Worm (Caenorhabditis elegans): ENCODE measurements around the gene F40G9.19.
A peak's percentile ranks its signal among the peaks of the same experiment; 100 is the strongest.

The F40G9.19 gene

ce11 chrIII:131627-132026 lies 42.0 kb upstream of the F40G9.19 start (continued):
- TF ChIP-seq snu-23 (GFP tag; optimal IDR thresholded peaks at IDR 0.05) (peak; percentile 64), nhr-19 (GFP tag; conservative IDR thresholded peaks at IDR 0.05) (peak; percentile 15; the same call in 1 of the 2 replicates), ets-5 (GFP tag; IDR thresholded peaks at IDR 0.05) (no peak), hpl-2 (GFP tag; optimal IDR thresholded peaks at IDR 0.05) (no peak), unc-130 (tag; optimal IDR thresholded peaks at IDR 0.05) (peak; percentile 27), ceh-8 (GFP tag; optimal IDR thresholded peaks at IDR 0.05) (no peak), xbp-1 (tag; optimal IDR thresholded peaks at IDR 0.05) (peak; percentile 44), nhr-47 (tag; optimal IDR thresholded peaks at IDR 0.05) (peak; percentile 55), dsc-1 (tag; optimal IDR thresholded peaks at IDR 0.05) (peak; percentile 37), fkh-8 (tag; optimal IDR thresholded peaks at IDR 0.05) (peak; percentile 56), rnt-1 (tag; optimal IDR thresholded peaks at IDR 0.05) (peak; percentile 42), sup-37 (GFP tag; optimal IDR thresholded peaks at IDR 0.05) (no peak), egl-27 (tag; optimal IDR thresholded peaks at IDR 0.05) (no peak), pqm-1 (tag; optimal IDR thresholded peaks at IDR 0.05) (no peak), nhr-12 (tag; optimal IDR thresholded peaks at IDR 0.05) (no peak), lin-39 (tag; optimal IDR thresholded peaks at IDR 0.05) (no peak), pax-3 (tag; optimal IDR thresholded peaks at IDR 0.05) (no peak), tbx-2 (tag; optimal IDR thresholded peaks at IDR 0.05) (peak; percentile 9), C16A3.4 (tag; optimal IDR thresholded peaks at IDR 0.05) (peak; percentile 71), unc-30 (tag; optimal IDR thresholded peaks at IDR 0.05) (no peak), zag-1 (tag; optimal IDR thresholded peaks at IDR 0.05) (peak; percentile 14), snpc-4 (tag; optimal IDR thresholded peaks at IDR 0.05) (peak; percentile 16), efl-1 (optimal IDR thresholded peaks at IDR 0.05) (peak; percentile 65 to 67), efl-1 (GFP tag; optimal IDR thresholded peaks at IDR 0.05 in 1 of 2) (peak; percentile 64 to 94), sptf-1 (tag; optimal IDR thresholded peaks at IDR 0.05) (no peak), ceh-82 (tag; optimal IDR thresholded peaks at IDR 0.05) (peak in 2 of 3 experiments; percentile 2 to 70), mep-1 (tag; optimal IDR thresholded peaks at IDR 0.05) (peak; percentile 79), elt-3 (tag; optimal IDR thresholded peaks at IDR 0.05) (no peak), ces-1 (GFP tag; optimal IDR thresholded peaks at IDR 0.05) (no peak), lin-14 (GFP tag; optimal IDR thresholded peaks at IDR 0.05) (peak; percentile 77), nhr-11 (tag; optimal IDR thresholded peaks at IDR 0.05) (no peak), alr-1 (tag; optimal IDR thresholded peaks at IDR 0.05; ENCODE audit: borderline replicate concordance) (no peak), irx-1 (tag; optimal IDR thresholded peaks at IDR 0.05) (peak; percentile 9), ztf-11 (tag; optimal IDR thresholded peaks at IDR 0.05) (no peak), nhr-84 (tag; optimal IDR thresholded peaks at IDR 0.05) (no peak), lsy-2 (tag; optimal IDR thresholded peaks at IDR 0.05) (peak; percentile 64 to 82), hlh-4 (tag; optimal IDR thresholded peaks at IDR 0.05) (no peak), lin-15B (tag; optimal IDR thresholded peaks at IDR 0.05) (peak; percentile 61), F16B12.6 (tag; optimal IDR thresholded peaks at IDR 0.05) (peak; percentile 60), nhr-90 (tag; optimal IDR thresholded peaks at IDR 0.05; ENCODE audit: poor library complexity) (no peak), blmp-1 (tag; optimal IDR thresholded peaks at IDR 0.05) (peak; percentile 42), nhr-28 (tag; optimal IDR thresholded peaks at IDR 0.05) (no peak), efl-3 (GFP tag; optimal IDR thresholded peaks at IDR 0.05) (no peak), swsn-7 (tag; optimal IDR thresholded peaks at IDR 0.05) (peak; percentile 50), ceh-90 (tag; optimal IDR thresholded peaks at IDR 0.05) (no peak)

- TF ChIP-seq nhr-76 (tag; optimal IDR thresholded peaks at IDR 0.05) = no peak
- no peak for TF ChIP-seq ceh-82 (tag; optimal IDR thresholded peaks at IDR 0.05)
- no peak for TF ChIP-seq tbx-2 (tag; optimal IDR thresholded peaks at IDR 0.05)
- TF ChIP-seq C34B4.2 (tag; optimal IDR thresholded peaks at IDR 0.05) = no peak
- no peak for TF ChIP-seq pqm-1 (tag; optimal IDR thresholded peaks at IDR 0.05)
- TF ChIP-seq C16A3.4 (tag; optimal IDR thresholded peaks at IDR 0.05) = no peak
- TF ChIP-seq isw-1 (GFP tag; IDR thresholded peaks at IDR 0.05) = no peak
- TF ChIP-seq lir-3 (tag; optimal IDR thresholded peaks at IDR 0.05; ENCODE audit: poor library complexity) = no peak
- no peak for TF ChIP-seq dpl-1 (GFP tag; optimal IDR thresholded peaks at IDR 0.05)
- TF ChIP-seq ceh-8 (GFP tag; optimal IDR thresholded peaks at IDR 0.05) = no peak
- no peak for TF ChIP-seq hlh-17 (GFP tag; optimal IDR thresholded peaks at IDR 0.05; ENCODE audit: borderline replicate concordance)
- no peak for TF ChIP-seq snpc-4 (tag; optimal IDR thresholded peaks at IDR 0.05)
- TF ChIP-seq elt-2 (tag; optimal IDR thresholded peaks at IDR 0.05) = no peak
- TF ChIP-seq nhr-77 (tag; optimal IDR thresholded peaks at IDR 0.05) = no peak
- TF ChIP-seq mdl-1 (tag; optimal IDR thresholded peaks at IDR 0.05) = no peak
- no peak for TF ChIP-seq egl-13 (tag; optimal IDR thresholded peaks at IDR 0.05)
- no peak for TF ChIP-seq xbp-1 (tag; optimal IDR thresholded peaks at IDR 0.05)
These were observed 41.5 kb upstream of the F40G9.19 start, which contains the start of gene pals-22 for ce11 chrIII:132118-132517. Gene pals-22, plus strand, starts transcription at chrIII:132418.
